Fruit fly (Drosophila melanogaster) whole organism, prepupa: Measurements from ENCODE around the gene HisRS.

Experiments
- Blimp-1 ChIP-seq: fragments of 200-800 bp; sonication (Bioruptor generic); optimal IDR thresholded peaks from 3 replicates; lab custom pipeline; 2017; ENCODE audit warnings: missing biosample characterization, missing genetic modification characterization, mild to moderate bottlenecking, moderate library complexity, missing genetic modification reagents
- CG10631 ChIP-seq: fragments of 200-800 bp; sonication (Bioruptor generic); optimal IDR thresholded peaks from 2 replicates; lab custom pipeline; 2016; ENCODE audit warnings: missing biosample characterization, missing genetic modification characterization
- CG10669 ChIP-seq: fragments of 200-800 bp; sonication (Bioruptor generic); optimal IDR thresholded peaks from 3 replicates; lab custom pipeline; 2018; ENCODE audit warnings: missing biosample characterization, mild to moderate bottlenecking, missing genetic modification characterization, moderate library complexity
- CG11902 ChIP-seq: fragments of 200-800 bp; sonication (Bioruptor generic); optimal IDR thresholded peaks from 3 replicates; lab custom pipeline; 2016; ENCODE audit warnings: missing biosample characterization, missing genetic modification characterization
- CG15336 ChIP-seq: fragments of 200-800 bp; sonication (Bioruptor generic); IDR thresholded peaks from 2 replicates; pipeline ENCODE4 v1.3.6; 2022; ENCODE audit warnings: missing biosample characterization, missing genetic modification characterization
- CG1621 ChIP-seq: fragments of 200-800 bp; sonication (Bioruptor generic); optimal IDR thresholded peaks from 3 replicates; lab custom pipeline; 2018; ENCODE audit warnings: missing biosample characterization, mild to moderate bottlenecking, missing genetic modification characterization
- CG3032 ChIP-seq: fragments of 200-800 bp; optimal IDR thresholded peaks from 2 replicates; lab custom pipeline; 2019; ENCODE audit warnings: missing biosample characterization, mild to moderate bottlenecking, missing genetic modification characterization, moderate library complexity
- CG31627 ChIP-seq: fragments of 200-800 bp; sonication (Bioruptor generic); optimal IDR thresholded peaks from 3 replicates; lab custom pipeline; 2016; ENCODE audit warnings: missing biosample characterization, missing genetic modification characterization
- CG32006 ChIP-seq: fragments of 200-800 bp; sonication (Bioruptor generic); optimal IDR thresholded peaks from 3 replicates; lab custom pipeline; 2017; ENCODE audit warnings: missing biosample characterization, mild to moderate bottlenecking, missing genetic modification characterization
- CG34406 ChIP-seq: fragments of 200-800 bp; sonication (Bioruptor generic); optimal IDR thresholded peaks from 3 replicates; lab custom pipeline; 2016; ENCODE audit warnings: missing biosample characterization, missing genetic modification characterization
- CG3919 ChIP-seq: fragments of 200-800 bp; sonication (Bioruptor generic); optimal IDR thresholded peaks from 3 replicates; lab custom pipeline; 2016; ENCODE audit warnings: missing biosample characterization, missing genetic modification characterization
- CG4318 ChIP-seq: fragments of 200-800 bp; sonication (Bioruptor generic); optimal IDR thresholded peaks from 3 replicates; lab custom pipeline; 2017; ENCODE audit warnings: missing biosample characterization, mild to moderate bottlenecking, missing genetic modification characterization
- CG6163 ChIP-seq: fragments of 200-800 bp; sonication (Bioruptor generic); IDR thresholded peaks from 3 replicates; pipeline ENCODE4 v1.3.6; 2022; ENCODE audit warnings: missing biosample characterization, missing genetic modification characterization
- CG6276 ChIP-seq: fragments of 200-800 bp; sonication (Bioruptor generic); optimal IDR thresholded peaks from 2 replicates; lab custom pipeline; 2017; ENCODE audit warnings: missing biosample characterization, mild to moderate bottlenecking, missing genetic modification characterization
- CG6854 ChIP-seq: fragments of 200-800 bp; sonication (Bioruptor generic); optimal IDR thresholded peaks from 2 replicates; lab custom pipeline; 2017; ENCODE audit warnings: missing biosample characterization, mild to moderate bottlenecking, missing genetic modification characterization
- CG8119 ChIP-seq: fragments of 200-800 bp; sonication (Bioruptor generic); IDR thresholded peaks from 3 replicates; pipeline ENCODE4 v1.3.6; 2022; ENCODE audit warnings: missing biosample characterization, missing genetic modification characterization
- CG8319 ChIP-seq: fragments of 200-800 bp; sonication (Bioruptor generic); optimal IDR thresholded peaks from 3 replicates; lab custom pipeline; 2016; ENCODE audit warnings: missing biosample characterization, missing genetic modification characterization
- CG9139 ChIP-seq: fragments of 200-800 bp; sonication (Bioruptor generic); optimal IDR thresholded peaks from 3 replicates; lab custom pipeline; 2017; ENCODE audit warnings: missing biosample characterization, mild to moderate bottlenecking, missing genetic modification characterization
- Eip75B ChIP-seq: fragments of 200-800 bp; sonication (Bioruptor generic); optimal IDR thresholded peaks from 3 replicates; lab custom pipeline; 2016; ENCODE audit warnings: missing biosample characterization, missing genetic modification characterization
- Eip78C ChIP-seq: fragments of 200-800 bp; sonication (Bioruptor generic); peaks from one replicate; lab custom pipeline; 2016; ENCODE audit warnings: missing biosample characterization, missing genetic modification characterization
- Ets21C ChIP-seq: fragments of 200-800 bp; sonication (Bioruptor generic); optimal IDR thresholded peaks from 3 replicates; lab custom pipeline; 2016; ENCODE audit warnings: missing biosample characterization, missing genetic modification characterization
- Gug ChIP-seq: fragments of 200-800 bp; sonication (Bioruptor generic); IDR thresholded peaks from 2 replicates; pipeline ENCODE4 v1.3.6; 2022; ENCODE audit warnings: missing biosample characterization, missing genetic modification characterization
- Hr38 ChIP-seq: sonication (Bioruptor generic); optimal IDR thresholded peaks from 2 replicates; lab custom pipeline; 2016; ENCODE audit warnings: missing biosample characterization, missing genetic modification characterization
- Hr39 ChIP-seq: fragments of 200-800 bp; sonication (Bioruptor generic); optimal IDR thresholded peaks from 2 replicates; lab custom pipeline; 2016; ENCODE audit warnings: missing biosample characterization, missing genetic modification characterization
- Hr4 ChIP-seq: fragments of 200-800 bp; sonication (Bioruptor generic); optimal IDR thresholded peaks from 3 replicates; lab custom pipeline; 2016; ENCODE audit warnings: missing biosample characterization, missing genetic modification characterization
- Lpt ChIP-seq: fragments of 200-800 bp; sonication (Bioruptor generic); optimal IDR thresholded peaks from 3 replicates; lab custom pipeline; 2016; ENCODE audit warnings: missing biosample characterization, missing genetic modification characterization
- Smox ChIP-seq: fragments of 200-800 bp; sonication (Bioruptor generic); optimal IDR thresholded peaks from 3 replicates; lab custom pipeline; 2016; ENCODE audit warnings: missing biosample characterization, missing genetic modification characterization
- Sox14 ChIP-seq: fragments of 200-800 bp; sonication (Bioruptor generic); optimal IDR thresholded peaks from 3 replicates; lab custom pipeline; 2016; ENCODE audit warnings: missing biosample characterization, missing genetic modification characterization
- Sox15 ChIP-seq: fragments of 200-800 bp; sonication (Bioruptor generic); optimal IDR thresholded peaks from 3 replicates; lab custom pipeline; 2016; ENCODE audit warnings: missing biosample characterization, missing genetic modification characterization
- achi ChIP-seq: fragments of 200-800 bp; sonication (Bioruptor generic); optimal IDR thresholded peaks from 3 replicates; lab custom pipeline; 2016; ENCODE audit warnings: missing biosample characterization, missing genetic modification characterization
- cyc ChIP-seq: fragments of 200-800 bp; sonication (Bioruptor generic); optimal IDR thresholded peaks from 3 replicates; lab custom pipeline; 2016; ENCODE audit warnings: missing biosample characterization, missing genetic modification characterization
- dac ChIP-seq: fragments of 200-800 bp; sonication (Bioruptor generic); optimal IDR thresholded peaks from 2 replicates; lab custom pipeline; 2017; ENCODE audit warnings: missing biosample characterization, mild to moderate bottlenecking, missing genetic modification characterization
- dsx ChIP-seq: fragments of 200-800 bp; optimal IDR thresholded peaks from 3 replicates; lab custom pipeline; 2019; ENCODE audit warnings: missing biosample characterization, mild to moderate bottlenecking, missing genetic modification characterization, moderate library complexity; ENCODE audit not compliant: poor library complexity, severe bottlenecking
- eg ChIP-seq: fragments of 200-800 bp; sonication (Bioruptor generic); IDR thresholded peaks from 3 replicates; pipeline ENCODE4 v1.3.6; 2022; ENCODE audit warnings: missing biosample characterization, missing genetic modification characterization
- esn ChIP-seq: fragments of 200-800 bp; sonication (Bioruptor generic); optimal IDR thresholded peaks from 2 replicates; lab custom pipeline; 2016; ENCODE audit warnings: missing biosample characterization, mild to moderate bottlenecking, missing genetic modification characterization, moderate library complexity
- fd85E ChIP-seq: fragments of 200-800 bp; sonication (Bioruptor generic); optimal IDR thresholded peaks from 3 replicates; lab custom pipeline; 2016; ENCODE audit warnings: missing biosample characterization, missing genetic modification characterization
- ss ChIP-seq, 2 experiments: fragments of 200-800 bp; sonication (Bioruptor generic); optimal IDR thresholded peaks; 2 replicates in 1 of 2; 3 replicates in 1 of 2; lab custom pipeline; 2017 to 2018; ENCODE audit warnings: mild to moderate bottlenecking in 2 of 2, missing biosample characterization in 2 of 2, missing genetic modification characterization in 2 of 2, moderate library complexity in 1 of 2
- svp ChIP-seq: fragments of 200-800 bp; sonication (Bioruptor generic); peaks from one replicate; lab custom pipeline; 2016; ENCODE audit warnings: missing biosample characterization, missing genetic modification characterization
- vri ChIP-seq: fragments of 200-800 bp; sonication (Bioruptor generic); optimal IDR thresholded peaks from 3 replicates; lab custom pipeline; 2016; ENCODE audit warnings: missing biosample characterization, mild to moderate bottlenecking, missing genetic modification characterization

Gene HisRS

dm6 chrX:18489509-18489908, 25.7 kb upstream of the HisRS start, which contains the start of gene CG15046:
Gene CG15046, minus strand, starts transcription at chrX:18489620.
- TF ChIP-seq CG32006 (GFP tag; lab: Kevin White, UChicago), result no peak
- TF ChIP-seq Smox (GFP tag; lab: Kevin White, UChicago), result no peak
- no peak for TF ChIP-seq Sox15 (GFP tag; lab: Kevin White, UChicago)
- no peak for TF ChIP-seq Hr4
- TF ChIP-seq CG1621 (tag; lab: Kevin White, UChicago), result peak; percentile 15
- TF ChIP-seq eg, result 0 out of 3 replicates have a peak, but pooled peaks have one; percentile 18
- TF ChIP-seq Lpt, result no peak
- no peak for TF ChIP-seq esn (GFP tag; lab: Kevin White, UChicago)
- no peak for TF ChIP-seq CG9139 (GFP tag; lab: Kevin White, UChicago)
- TF ChIP-seq dac, result no peak
- TF ChIP-seq CG8319 (GFP tag; lab: Kevin White, UChicago), result no peak
- peak; percentile 56 for TF ChIP-seq svp (GFP tag; lab: Kevin White, UChicago)
- peak; percentile 52 for TF ChIP-seq Eip78C (GFP tag; lab: Kevin White, UChicago)
- TF ChIP-seq CG10669, result no peak
- TF ChIP-seq CG3032, result no peak
- no peak for TF ChIP-seq CG3919 (GFP tag; lab: Kevin White, UChicago)
- no peak for TF ChIP-seq Hr39 (GFP tag; lab: Kevin White, UChicago)
- no peak for TF ChIP-seq fd85E (GFP tag; lab: Kevin White, UChicago)
- no peak for TF ChIP-seq CG11902 (GFP tag; lab: Kevin White, UChicago)
- no peak for TF ChIP-seq vri (GFP tag; lab: Kevin White, UChicago)
- TF ChIP-seq Blimp-1 (GFP tag; lab: Kevin White, UChicago), result no peak
- no peak for TF ChIP-seq CG8119 (GFP tag; lab: Robert Waterston, UW)
- TF ChIP-seq Eip75B, result no peak
- peak; percentile 15 for TF ChIP-seq CG6276 (GFP tag; lab: Kevin White, UChicago)
- no peak for TF ChIP-seq CG4318 (GFP tag; lab: Kevin White, UChicago)
- TF ChIP-seq CG15336 (GFP tag; lab: Robert Waterston, UW), result peak; percentile 51; the same call in 1 of the 2 replicates
- TF ChIP-seq CG6163 (GFP tag; lab: Robert Waterston, UW), result peak; percentile 55; the same call in 1 of the 3 replicates
- TF ChIP-seq CG31627 (GFP tag; lab: Kevin White, UChicago), result no peak
- no peak for TF ChIP-seq CG34406 (GFP tag; lab: Kevin White, UChicago)
- TF ChIP-seq Gug, result no peak

dm6 chrX:18491941-18492340, 23.3 kb upstream of the HisRS start, which contains the start of gene CG15044:
Gene CG15044, minus strand, starts transcription at chrX:18492006.
- no peak for TF ChIP-seq cyc (GFP tag; lab: Kevin White, UChicago)

DNA sequence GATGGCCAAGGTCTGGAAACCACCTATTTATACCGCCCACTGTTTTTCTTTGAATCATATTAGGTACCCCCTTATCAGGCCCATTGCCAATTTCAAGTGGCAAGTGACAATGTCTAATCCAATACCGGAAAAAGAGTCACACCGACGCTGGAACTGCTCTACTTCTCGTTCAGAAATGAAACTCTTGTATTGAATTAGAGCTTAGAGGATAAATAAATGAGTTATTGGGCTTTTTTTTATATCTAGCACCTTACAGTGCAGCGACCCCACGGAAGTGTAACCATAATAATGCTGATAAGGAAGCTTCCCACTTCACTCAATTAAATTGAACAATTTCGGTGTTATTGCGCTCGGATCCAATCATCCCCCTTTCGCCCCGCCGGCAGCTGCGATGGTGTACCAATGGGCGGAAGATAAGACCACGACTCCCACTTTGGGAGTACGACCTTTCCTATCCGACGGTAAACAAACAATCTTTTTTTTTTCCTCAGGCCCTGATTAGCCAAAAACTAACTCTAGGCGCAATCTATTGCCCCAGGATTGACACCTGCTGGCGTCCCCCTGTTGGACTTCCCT, 21.0 kb upstream of the HisRS start, which contains the start of gene CG15043:
TSS of gene CG15043 (minus strand) at position 4 of the 576 bp plus-strand sequence.
- TF ChIP-seq Sox15 (GFP tag; lab: Kevin White, UChicago) (no peak), Eip78C (GFP tag; lab: Kevin White, UChicago) (peak; percentile 13), CG3919 (GFP tag; lab: Kevin White, UChicago) (no peak), Eip75B (no peak), cyc (GFP tag; lab: Kevin White, UChicago) (peak; percentile 13), CG31627 (GFP tag; lab: Kevin White, UChicago) (no peak), Blimp-1 (GFP tag; lab: Kevin White, UChicago) (no peak), Hr4 (no peak), svp (GFP tag; lab: Kevin White, UChicago) (peak; percentile 85), CG6854 (GFP tag; lab: Kevin White, UChicago) (no peak), Ets21C (GFP tag; lab: Kevin White, UChicago) (no peak), Lpt (no peak), achi (GFP tag; lab: Kevin White, UChicago) (no peak), esn (GFP tag; lab: Kevin White, UChicago) (no peak)
- TF ChIP-seq, all 60 proteins: peak for 3

dm6 chrX:18499679-18500187, 15.5 kb upstream of the HisRS start, which contains the start of the genes Pgant7 and Xrcc2:
Gene Pgant7, minus strand, starts transcription at chrX:18499986.
Gene Xrcc2, plus strand, starts transcription at chrX:18500127.
- no peak for TF ChIP-seq CG34406 (GFP tag; lab: Kevin White, UChicago)
- TF ChIP-seq CG8319 (GFP tag; lab: Kevin White, UChicago), result no peak
- TF ChIP-seq dsx (GFP tag; lab: Kevin White, UChicago), result peak; percentile 9
- no peak for TF ChIP-seq Hr4
- TF ChIP-seq CG10669, result no peak
- no peak for TF ChIP-seq Hr38
- TF ChIP-seq achi (GFP tag; lab: Kevin White, UChicago), result no peak
- peak; percentile 88 for TF ChIP-seq Sox14 (GFP tag; lab: Kevin White, UChicago)
- no peak for TF ChIP-seq fd85E (GFP tag; lab: Kevin White, UChicago)
- no peak for TF ChIP-seq Blimp-1 (GFP tag; lab: Kevin White, UChicago)
- TF ChIP-seq Smox (GFP tag; lab: Kevin White, UChicago), result no peak
- peak in 1 of 2 experiments; percentile 8 for TF ChIP-seq ss (GFP tag; optimal IDR thresholded peaks at IDR 0.05; lab: Kevin White, UChicago)
- TF ChIP-seq esn (GFP tag; lab: Kevin White, UChicago), result peak; percentile 3
- peak; percentile 38 for TF ChIP-seq Eip78C (GFP tag; lab: Kevin White, UChicago)
- no peak for TF ChIP-seq cyc (GFP tag; lab: Kevin White, UChicago)
- TF ChIP-seq CG8119 (GFP tag; lab: Robert Waterston, UW), result no peak
- TF ChIP-seq CG10631, result no peak
